Worm (Caenorhabditis elegans) whole organism, late embryonic: ENCODE results near the gene fut-4.

Experiments
- ama-1 ChIP-seq: fragments of 150-350 bp; optimal IDR thresholded peaks from 2 replicates; lab custom pipeline; 2014
- dmd-4 ChIP-seq: sonication (generic microtip); optimal IDR thresholded peaks from 2 replicates; lab custom pipeline; 2016; ENCODE audit warnings: borderline replicate concordance, missing genetic modification characterization, missing compliant biosample characterization
- dve-1 ChIP-seq: sonication (generic microtip); optimal IDR thresholded peaks from 2 replicates; lab custom pipeline; 2017; ENCODE audit warnings: antibody characterized with exemption, mild to moderate bottlenecking, missing genetic modification characterization, missing compliant biosample characterization
- fkh-10 ChIP-seq: fragments of 150-350 bp; optimal IDR thresholded peaks from 2 replicates; lab custom pipeline; 2014; ENCODE audit warnings: missing biosample characterization, missing genetic modification reagents, missing genetic modification characterization
- hlh-13 ChIP-seq: fragments of 200-800 bp; sonication (Bioruptor generic); optimal IDR thresholded peaks from 2 replicates; lab custom pipeline; 2018; ENCODE audit warnings: mild to moderate bottlenecking, missing genetic modification characterization, missing compliant biosample characterization
- hlh-30 ChIP-seq: sonication (generic microtip); optimal IDR thresholded peaks from 2 replicates; lab custom pipeline; 2017; ENCODE audit warnings: antibody characterized with exemption, missing genetic modification characterization, missing compliant biosample characterization; ENCODE audit not compliant: insufficient read depth
- hlh-6 ChIP-seq: sonication (generic microtip); optimal IDR thresholded peaks from 2 replicates; lab custom pipeline; 2016; ENCODE audit warnings: missing genotype, missing genetic modification characterization, missing compliant biosample characterization
- nfya-1 ChIP-seq: sonication (generic microtip); optimal IDR thresholded peaks from 2 replicates; lab custom pipeline; 2017; ENCODE audit warnings: missing genetic modification characterization, mild to moderate bottlenecking, missing compliant biosample characterization, antibody characterized with exemption, moderate library complexity
- unc-55 ChIP-seq: sonication (generic microtip); optimal IDR thresholded peaks from 2 replicates; lab custom pipeline; 2017; ENCODE audit warnings: missing biosample characterization, missing genetic modification reagents, missing genetic modification characterization

DNA sequence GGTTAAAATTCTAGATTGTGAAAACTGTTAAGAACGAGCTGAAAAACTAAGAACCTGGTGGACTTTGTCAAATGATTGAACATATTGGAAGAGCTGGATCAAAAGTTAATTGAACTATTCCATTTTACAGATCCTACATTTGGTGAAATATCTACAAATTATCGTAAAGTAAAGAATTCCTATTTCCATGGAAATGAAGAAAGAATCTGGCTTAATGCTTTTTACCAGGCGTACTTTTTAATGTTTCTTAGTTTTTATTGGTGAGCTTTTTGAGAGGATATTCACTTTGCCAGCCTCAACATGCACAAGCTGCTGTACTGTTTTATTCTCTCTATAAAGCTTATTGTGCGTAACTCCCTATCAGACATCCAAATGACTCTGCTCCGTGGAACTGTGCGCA is 44.5 kb downstream of the fut-4 start, which contains the start of gene F08D12.4:
- TF ChIP-seq nfya-1 (tag; lab: Kevin White, UChicago) (no peak), hlh-13 (GFP tag; lab: Kevin White, UChicago) (no peak), dmd-4 (tag; lab: Kevin White, UChicago) (no peak), fkh-10 (GFP tag; lab: Kevin White, UChicago) (no peak), hlh-6 (no peak), unc-55 (GFP tag; lab: Kevin White, UChicago) (no peak), ama-1 (lab: Kevin White, UChicago) (no peak), hlh-30 (tag; lab: Kevin White, UChicago) (no peak), dve-1 (tag; lab: Kevin White, UChicago) (no peak)
